Worm (Caenorhabditis elegans): ENCODE data around the gene aqp-10.

ce11 chrII:9728506-9728905 lies 41.1 kb downstream of the aqp-10 start:
- TF ChIP-seq ama-1 (optimal IDR thresholded peaks at IDR 0.05) (no peak), egl-27 (tag; optimal IDR thresholded peaks at IDR 0.05) (no peak), nhr-237 (tag; optimal IDR thresholded peaks at IDR 0.05) (no peak), fos-1 (tag; optimal IDR thresholded peaks at IDR 0.05) (no peak)

Data from whole organism, L3 larva.